Worm (Caenorhabditis elegans) whole organism, young adult: ENCODE measurements around the gene sel-9.

Experiments used
- T07F8.4 ChIP-seq: sonication (generic microtip); optimal IDR thresholded peaks from 2 replicates; lab custom pipeline; 2016; ENCODE audit warnings: mild to moderate bottlenecking, missing genetic modification characterization, moderate library complexity, missing compliant biosample characterization
- dpl-1 ChIP-seq: fragments of 150-350 bp; optimal IDR thresholded peaks from 2 replicates; lab custom pipeline; 2014; ENCODE audit warnings: missing biosample characterization, missing genetic modification reagents, missing genetic modification characterization
- let-526 ChIP-seq: fragments of 200-800 bp; sonication (Bioruptor generic); IDR thresholded peaks from 2 replicates; pipeline ENCODE4 v1.3.6; 2022; ENCODE audit warnings: missing genetic modification reagents, missing genetic modification characterization, missing compliant biosample characterization
- rpc-1 ChIP-seq, 2 experiments: fragments of 150-350 bp in 1 of 2; sonication (generic microtip) in 1 of 2; optimal IDR thresholded peaks; 2 replicates each; lab custom pipeline; 2014 to 2018; ENCODE audit warnings: missing biosample characterization in 1 of 2, missing genetic modification characterization in 1 of 2, missing genetic modification reagents in 1 of 2, missing genotype in 1 of 2
- unc-62 ChIP-seq: fragments of 150-350 bp; optimal IDR thresholded peaks from 2 replicates; lab custom pipeline; 2014; ENCODE audit warnings: missing biosample characterization, missing genetic modification reagents, missing genetic modification characterization

DNA sequence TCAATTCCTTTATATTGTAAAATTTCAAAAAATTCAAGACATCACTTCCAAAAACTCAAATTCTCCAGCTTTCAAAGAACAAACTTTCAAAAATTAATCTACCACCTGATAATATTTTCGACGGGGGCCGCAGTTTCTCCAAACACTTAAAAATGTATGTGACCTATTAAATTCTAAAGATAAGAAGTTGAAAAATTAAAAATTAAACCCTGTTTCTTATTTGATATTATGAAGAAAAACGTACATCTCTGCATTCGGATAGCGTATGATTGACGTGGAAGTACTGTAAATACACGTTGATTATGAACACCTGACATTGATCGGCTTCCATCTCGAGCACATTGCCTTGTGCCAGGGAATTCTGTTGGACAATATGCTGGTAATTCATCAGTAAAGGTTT, 3.6 kb upstream of the sel-9 start:
- TF ChIP-seq let-526 (GFP tag; lab: Robert Waterston, UW) = peak; percentile 24; the same call in 1 of the 2 replicates
- no peak for TF ChIP-seq dpl-1
- TF ChIP-seq T07F8.4 (tag; lab: Kevin White, UChicago) = no peak
- no peak for TF ChIP-seq rpc-1 (optimal IDR thresholded peaks at IDR 0.05; lab: Kevin White, UChicago)
- no peak for TF ChIP-seq rpc-1 (tag; optimal IDR thresholded peaks at IDR 0.05; lab: Kevin White, UChicago)
- no peak for TF ChIP-seq unc-62 (GFP tag; lab: Kevin White, UChicago)
